Fruit fly (Drosophila melanogaster) whole organism, embryonic: ENCODE results near the gene CG10761.

ENCODE experiments used
- CG10267 ChIP-seq: fragments of 200-800 bp; sonication (Bioruptor generic); optimal IDR thresholded peaks from 2 replicates; lab custom pipeline; 2018; ENCODE audit warnings: missing biosample characterization, mild to moderate bottlenecking, missing genetic modification characterization, moderate library complexity
- CG11247 ChIP-seq: fragments of 200-800 bp; sonication (Bioruptor generic); IDR thresholded peaks from 2 replicates; pipeline ENCODE4 v1.3.6; 2022; ENCODE audit warnings: missing biosample characterization, missing genetic modification characterization
- CG11695 ChIP-seq: fragments of 200-800 bp; sonication (Bioruptor generic); IDR thresholded peaks from 3 replicates; pipeline ENCODE4 v1.3.6; 2022; ENCODE audit warnings: missing biosample characterization, missing genetic modification characterization
- CG13624 ChIP-seq: fragments of 200-800 bp; sonication (Bioruptor generic); optimal IDR thresholded peaks from 2 replicates; lab custom pipeline; 2016; ENCODE audit warnings: missing biosample characterization, missing genetic modification characterization
- CG1647 ChIP-seq: fragments of 200-800 bp; sonication (Bioruptor generic); optimal IDR thresholded peaks from 3 replicates; lab custom pipeline; 2016; ENCODE audit warnings: missing biosample characterization, missing genetic modification characterization
- CG3065 ChIP-seq: fragments of 200-800 bp; sonication (Bioruptor generic); optimal IDR thresholded peaks from 2 replicates; lab custom pipeline; 2016; ENCODE audit warnings: missing biosample characterization, missing genetic modification characterization
- CG3163 ChIP-seq: fragments of 200-800 bp; sonication (Bioruptor generic); optimal IDR thresholded peaks from 3 replicates; lab custom pipeline; 2016; ENCODE audit warnings: missing biosample characterization, missing genetic modification characterization
- CG3838 ChIP-seq: fragments of 200-800 bp; sonication (Bioruptor generic); optimal IDR thresholded peaks from 3 replicates; lab custom pipeline; 2016; ENCODE audit warnings: missing biosample characterization, missing genetic modification characterization
- CG3847 ChIP-seq: fragments of 200-800 bp; sonication (Bioruptor generic); IDR thresholded peaks from 2 replicates; pipeline ENCODE4 v1.3.6; 2022; ENCODE audit warnings: missing biosample characterization, missing genetic modification characterization
- CG3995 ChIP-seq: fragments of 200-800 bp; sonication (Bioruptor generic); optimal IDR thresholded peaks from 3 replicates; lab custom pipeline; 2016; ENCODE audit warnings: missing biosample characterization, missing genetic modification characterization
- CG4282 ChIP-seq: fragments of 200-800 bp; sonication (Bioruptor generic); optimal IDR thresholded peaks from 2 replicates; lab custom pipeline; 2016; ENCODE audit warnings: missing biosample characterization, missing genetic modification characterization
- CG4404 ChIP-seq: fragments of 200-800 bp; sonication (Bioruptor generic); IDR thresholded peaks from 2 replicates; pipeline ENCODE4 v1.3.6; 2022; ENCODE audit warnings: missing biosample characterization, missing genetic modification characterization
- CG4424 ChIP-seq: fragments of 200-800 bp; sonication (Bioruptor generic); optimal IDR thresholded peaks from 3 replicates; lab custom pipeline; 2016; ENCODE audit warnings: missing biosample characterization, missing genetic modification characterization
- CG4854 ChIP-seq: fragments of 200-800 bp; sonication (Bioruptor generic); optimal IDR thresholded peaks from 2 replicates; lab custom pipeline; 2016; ENCODE audit warnings: missing biosample characterization, missing genetic modification characterization, inconsistent platforms
- CG5245 ChIP-seq: fragments of 200-800 bp; sonication (Bioruptor generic); optimal IDR thresholded peaks from 3 replicates; lab custom pipeline; 2016; ENCODE audit warnings: missing biosample characterization, missing genetic modification characterization
- CG7357 ChIP-seq: fragments of 200-800 bp; sonication (Bioruptor generic); IDR thresholded peaks from 3 replicates; pipeline ENCODE4 v1.3.6; 2022; ENCODE audit warnings: missing biosample characterization, missing genetic modification characterization
- CG7745 ChIP-seq: fragments of 200-800 bp; sonication (Bioruptor generic); optimal IDR thresholded peaks from 2 replicates; lab custom pipeline; 2018; ENCODE audit warnings: missing biosample characterization, mild to moderate bottlenecking, missing genetic modification characterization, moderate library complexity
- CHES-1-like ChIP-seq: fragments of 200-800 bp; sonication (Bioruptor generic); optimal IDR thresholded peaks from 2 replicates; lab custom pipeline; 2016; ENCODE audit warnings: missing biosample characterization, missing genetic modification characterization
- D19B ChIP-seq: fragments of 200-800 bp; sonication (Bioruptor generic); optimal IDR thresholded peaks from 2 replicates; lab custom pipeline; 2017; ENCODE audit warnings: missing biosample characterization, mild to moderate bottlenecking, missing genetic modification characterization
- Dbx ChIP-seq: fragments of 200-800 bp; sonication (Bioruptor generic); IDR thresholded peaks from 3 replicates; pipeline ENCODE4 v1.3.6; 2022; ENCODE audit warnings: missing biosample characterization, missing genetic modification characterization
- Dek ChIP-seq: fragments of 200-800 bp; sonication (Bioruptor generic); optimal IDR thresholded peaks from 3 replicates; lab custom pipeline; 2019; ENCODE audit warnings: missing biosample characterization, mild to moderate bottlenecking, missing genetic modification characterization, moderate library complexity
- E2f2 ChIP-seq: fragments of 200-800 bp; sonication (Bioruptor generic); IDR thresholded peaks from 2 replicates; pipeline ENCODE4 v1.3.6; 2022; ENCODE audit warnings: missing biosample characterization, missing genetic modification characterization
- Fer2 ChIP-seq: fragments of 200-800 bp; sonication (Bioruptor generic); optimal IDR thresholded peaks from 2 replicates; lab custom pipeline; 2018; ENCODE audit warnings: missing biosample characterization, mild to moderate bottlenecking, missing genetic modification characterization, moderate library complexity
- Fer3 ChIP-seq: fragments of 200-800 bp; sonication (Bioruptor generic); optimal IDR thresholded peaks from 2 replicates; lab custom pipeline; 2018; ENCODE audit warnings: missing biosample characterization, mild to moderate bottlenecking, missing genetic modification characterization, moderate library complexity
- Hey ChIP-seq: fragments of 200-800 bp; sonication (Bioruptor generic); optimal IDR thresholded peaks from 3 replicates; lab custom pipeline; 2018; ENCODE audit warnings: missing biosample characterization, mild to moderate bottlenecking, missing genetic modification characterization
- Hmx ChIP-seq: fragments of 200-800 bp; sonication (Bioruptor generic); optimal IDR thresholded peaks from 2 replicates; lab custom pipeline; 2016; ENCODE audit warnings: missing biosample characterization, missing genetic modification characterization
- Lhr ChIP-seq: fragments of 200-800 bp; sonication (Bioruptor generic); optimal IDR thresholded peaks from 3 replicates; lab custom pipeline; 2017; ENCODE audit warnings: mild to moderate bottlenecking, missing biosample characterization, missing genetic modification reagents, missing genetic modification characterization
- Lim3 ChIP-seq: fragments of 200-800 bp; sonication (Bioruptor generic); IDR thresholded peaks from 2 replicates; pipeline ENCODE4 v1.3.6; 2022; ENCODE audit warnings: missing biosample characterization, missing genetic modification characterization
- Neu2 ChIP-seq: fragments of 200-800 bp; sonication (Bioruptor generic); optimal IDR thresholded peaks from 3 replicates; lab custom pipeline; 2016; ENCODE audit warnings: missing biosample characterization, missing genetic modification characterization, borderline replicate concordance
- Opbp ChIP-seq: fragments of 200-800 bp; sonication (Bioruptor generic); IDR thresholded peaks from 3 replicates; pipeline ENCODE4 v1.3.6; 2022; ENCODE audit warnings: missing biosample characterization, missing genetic modification characterization; ENCODE audit not compliant: partially characterized antibody
- Tbp ChIP-seq: fragments of >200 bp; optimal IDR thresholded peaks from 2 replicates; lab custom pipeline; 2018; ENCODE audit warnings: missing biosample characterization, missing genetic modification characterization
- caup ChIP-seq: fragments of 200-800 bp; sonication (Bioruptor generic); optimal IDR thresholded peaks from 3 replicates; lab custom pipeline; 2017; ENCODE audit warnings: missing biosample characterization, mild to moderate bottlenecking, missing genetic modification characterization, moderate library complexity; ENCODE audit not compliant: severe bottlenecking
- cwo ChIP-seq: fragments of 200-800 bp; sonication (Bioruptor generic); optimal IDR thresholded peaks from 3 replicates; lab custom pipeline; 2017; ENCODE audit warnings: missing biosample characterization, missing genetic modification characterization, mild to moderate bottlenecking, moderate library complexity, missing genetic modification reagents
- ftz-f1 ChIP-seq: fragments of 200-800 bp; sonication (Bioruptor generic); optimal IDR thresholded peaks from 2 replicates; lab custom pipeline; 2016; ENCODE audit warnings: missing biosample characterization, missing genetic modification characterization
- gce ChIP-seq: fragments of 200-800 bp; sonication (Bioruptor generic); IDR thresholded peaks from 3 replicates; pipeline ENCODE4 v1.3.6; 2022; ENCODE audit warnings: missing biosample characterization, missing genetic modification characterization
- gsb ChIP-seq: fragments of 200-800 bp; sonication (Bioruptor generic); IDR thresholded peaks from 2 replicates; pipeline ENCODE4 v1.3.6; 2022; ENCODE audit warnings: missing biosample characterization, missing genetic modification characterization
- inv ChIP-seq: fragments of 200-800 bp; sonication (Bioruptor generic); IDR thresholded peaks from 2 replicates; pipeline ENCODE4 v1.3.6; 2022; ENCODE audit warnings: missing biosample characterization, missing genetic modification characterization; ENCODE audit not compliant: partially characterized antibody
- repo ChIP-seq: fragments of 200-800 bp; sonication (Bioruptor generic); optimal IDR thresholded peaks from 2 replicates; lab custom pipeline; 2016; ENCODE audit warnings: missing biosample characterization, missing genetic modification characterization
- shn ChIP-seq: fragments of 200-800 bp; sonication (Bioruptor generic); optimal IDR thresholded peaks from 3 replicates; lab custom pipeline; 2016; ENCODE audit warnings: missing biosample characterization, missing genetic modification characterization
- sima ChIP-seq: fragments of 200-800 bp; sonication (Bioruptor generic); optimal IDR thresholded peaks from 2 replicates; lab custom pipeline; 2016; ENCODE audit warnings: missing biosample characterization, missing genetic modification characterization
- slp2 ChIP-seq: fragments of 200-800 bp; sonication (Bioruptor generic); optimal IDR thresholded peaks from 2 replicates; lab custom pipeline; 2016; ENCODE audit warnings: missing biosample characterization, missing genetic modification characterization
- unpg ChIP-seq: fragments of 200-800 bp; sonication (Bioruptor generic); optimal IDR thresholded peaks from 3 replicates; lab custom pipeline; 2018; ENCODE audit warnings: missing biosample characterization, mild to moderate bottlenecking, missing genetic modification characterization, moderate library complexity
- zfh2 ChIP-seq: fragments of 200-800 bp; sonication (Bioruptor generic); optimal IDR thresholded peaks from 2 replicates; lab custom pipeline; 2016; ENCODE audit warnings: missing biosample characterization, missing genetic modification characterization

CG10761 gene

dm6 chrX:8157294-8157693 lies 5.3 kb downstream of the CG10761 start, which contains the start of the genes Traf6 and GIIIspla2 (continued):
- TF ChIP-seq CG3847: peak; percentile 86
- peak; percentile 53 for TF ChIP-seq CHES-1-like (GFP tag; lab: Kevin White, UChicago)
- TF ChIP-seq Lim3: no peak
- peak; percentile 62 for TF ChIP-seq CG1647
- 0 out of 3 replicates have a peak, but pooled peaks have one; percentile 10 for TF ChIP-seq Opbp (GFP tag; lab: Robert Waterston, UW)
- TF ChIP-seq E2f2 (GFP tag; lab: Robert Waterston, UW): peak; percentile 74
- TF ChIP-seq gsb (GFP tag; lab: Robert Waterston, UW): peak; percentile 57; the same call in 1 of the 2 replicates
- peak; percentile 65 for TF ChIP-seq CG4424 (GFP tag; lab: Kevin White, UChicago)
- no peak for TF ChIP-seq inv (GFP tag; lab: Robert Waterston, UW)
- TF ChIP-seq D19B (GFP tag; lab: Kevin White, UChicago): peak; percentile 65
- TF ChIP-seq Tbp (GFP tag; lab: Kevin White, UChicago): no peak
- TF ChIP-seq CG5245: peak; percentile 49
- peak; percentile 72; the same call in 2 of the 3 replicates for TF ChIP-seq CG11695 (GFP tag; lab: Robert Waterston, UW)
- peak; percentile 16 for TF ChIP-seq CG3163 (GFP tag; lab: Kevin White, UChicago)
- TF ChIP-seq CG7745 (tag; lab: Kevin White, UChicago): no peak
- peak; percentile 56 for TF ChIP-seq CG13624 (GFP tag; lab: Kevin White, UChicago)
- TF ChIP-seq slp2: peak; percentile 25
- TF ChIP-seq caup (GFP tag; lab: Kevin White, UChicago): peak; percentile 81
- TF ChIP-seq unpg: no peak
- TF ChIP-seq Dbx: peak; percentile 81
- TF ChIP-seq Hey (tag; lab: Kevin White, UChicago): peak; percentile 61
- TF ChIP-seq zfh2 (GFP tag; lab: Kevin White, UChicago): peak; percentile 73
- TF ChIP-seq CG4404: peak; percentile 66
- TF ChIP-seq Hmx (GFP tag; lab: Kevin White, UChicago): no peak
- TF ChIP-seq sima (GFP tag; lab: Kevin White, UChicago): no peak
- TF ChIP-seq Neu2 (GFP tag; lab: Kevin White, UChicago): no peak
- no peak for TF ChIP-seq CG3065 (GFP tag; lab: Kevin White, UChicago)
- TF ChIP-seq ftz-f1 (GFP tag; lab: Kevin White, UChicago): peak; percentile 41
- peak; percentile 54 for TF ChIP-seq Lhr
- peak; percentile 70 for TF ChIP-seq Fer3
- TF ChIP-seq CG3995 (GFP tag; lab: Kevin White, UChicago): peak; percentile 60
- peak; percentile 77 for TF ChIP-seq shn (GFP tag; lab: Kevin White, UChicago)
- peak; percentile 15 for TF ChIP-seq repo (GFP tag; lab: Kevin White, UChicago)
- 0 out of 3 replicates have a peak, but pooled peaks have one; percentile 14 for TF ChIP-seq gce (GFP tag; lab: Robert Waterston, UW)
- peak; percentile 50 for TF ChIP-seq cwo (GFP tag; lab: Kevin White, UChicago)
- TF ChIP-seq Fer2 (tag; lab: Kevin White, UChicago): peak; percentile 53
- TF ChIP-seq Dek (tag; lab: Kevin White, UChicago): peak; percentile 67
- TF ChIP-seq CG7357 (GFP tag; lab: Robert Waterston, UW): peak; percentile 100
- TF ChIP-seq CG4854: peak; percentile 46
- no peak for TF ChIP-seq CG4282 (GFP tag; lab: Kevin White, UChicago)
- no peak for TF ChIP-seq CG3838
- peak; percentile 95 for TF ChIP-seq CG10267 (tag; lab: Kevin White, UChicago)
- peak; percentile 63 for TF ChIP-seq CG11247 (GFP tag; lab: Robert Waterston, UW)
